Worm (Caenorhabditis elegans): ENCODE results near the gene T20B5.2.

Gene T20B5.2

DNA sequence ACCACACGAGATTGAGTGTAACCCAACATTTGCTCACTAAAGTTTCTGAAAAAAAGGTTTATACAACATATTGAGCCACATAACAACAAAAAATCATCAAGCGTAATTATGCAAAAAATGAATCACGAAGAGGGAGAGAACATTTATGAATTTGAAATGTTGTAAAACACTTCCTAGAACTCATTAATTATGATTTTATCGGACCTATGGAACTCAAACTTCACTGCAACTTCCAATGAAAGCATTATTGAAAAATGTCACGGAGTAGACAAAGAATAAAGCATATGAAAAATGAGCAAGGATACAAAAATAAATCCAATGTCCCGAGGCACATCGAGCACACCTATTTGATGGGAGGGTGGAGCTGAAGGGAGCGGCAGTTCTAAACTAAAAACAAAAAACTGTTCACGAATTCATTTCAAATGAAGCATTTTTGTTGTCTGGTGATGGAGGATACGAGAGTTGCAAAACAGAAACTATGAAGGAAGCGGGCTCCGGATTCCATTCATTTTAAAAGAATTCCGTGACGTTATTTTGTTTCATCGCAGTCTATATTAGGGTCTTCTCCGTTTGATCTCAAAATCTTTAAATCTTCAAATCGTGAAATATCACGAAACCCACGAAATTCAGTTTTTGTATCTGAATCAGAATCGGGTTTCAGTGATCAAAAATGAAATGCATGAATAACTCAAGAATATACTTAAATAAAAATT, 19.0 kb downstream of the T20B5.2 start, which contains the start of gene flp-20:
TSS of gene flp-20 (minus strand) at position 51 of the 713 bp plus-strand sequence.
- TF ChIP-seq snu-23 (GFP tag; optimal IDR thresholded peaks at IDR 0.05), result no peak
- no peak for TF ChIP-seq lsy-2 (tag; optimal IDR thresholded peaks at IDR 0.05)
- no peak for TF ChIP-seq nhr-11 (tag; optimal IDR thresholded peaks at IDR 0.05)
- no peak for TF ChIP-seq vab-15 (tag; optimal IDR thresholded peaks at IDR 0.05)
- no peak for TF ChIP-seq xbp-1 (tag; optimal IDR thresholded peaks at IDR 0.05)
- TF ChIP-seq nhr-77 (tag; optimal IDR thresholded peaks at IDR 0.05), result no peak
- TF ChIP-seq blmp-1 (tag; optimal IDR thresholded peaks at IDR 0.05), result no peak
- TF ChIP-seq ceh-63 (GFP tag; optimal IDR thresholded peaks at IDR 0.05), result no peak
- no peak for TF ChIP-seq dpl-1 (GFP tag; optimal IDR thresholded peaks at IDR 0.05)
- no peak for TF ChIP-seq lin-39 (tag; optimal IDR thresholded peaks at IDR 0.05)

DNA sequence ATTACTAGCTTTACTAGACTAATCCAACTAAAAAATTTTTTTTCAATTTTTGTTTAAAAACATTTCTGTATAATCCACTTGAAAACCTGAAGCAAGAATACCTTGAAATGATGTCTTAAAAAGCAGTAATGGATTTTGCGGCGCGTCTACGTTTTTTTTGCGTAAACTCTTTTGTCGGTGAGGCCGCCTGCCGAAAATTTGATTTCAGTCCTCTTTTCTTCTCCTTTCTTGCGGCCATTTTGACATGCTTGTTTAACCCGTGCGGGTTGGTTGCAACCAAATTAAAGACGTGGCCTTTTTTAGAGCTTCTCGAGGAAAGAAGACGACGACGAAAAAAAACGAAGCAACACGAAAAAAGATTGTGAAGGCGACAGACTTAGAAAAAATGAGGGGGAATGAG, 30.2 kb downstream of the T20B5.2 start:
- TF ChIP-seq irx-1 (tag; optimal IDR thresholded peaks at IDR 0.05) (no peak), ceh-8 (GFP tag; optimal IDR thresholded peaks at IDR 0.05) (peak; percentile 8), lin-14 (GFP tag; optimal IDR thresholded peaks at IDR 0.05) (peak; percentile 64), fkh-10 (GFP tag; optimal IDR thresholded peaks at IDR 0.05) (peak; percentile 80), nhr-76 (tag; optimal IDR thresholded peaks at IDR 0.05) (no peak), ces-1 (GFP tag; optimal IDR thresholded peaks at IDR 0.05) (peak; percentile 12), mef-2 (tag; optimal IDR thresholded peaks at IDR 0.05) (no peak)

DNA sequence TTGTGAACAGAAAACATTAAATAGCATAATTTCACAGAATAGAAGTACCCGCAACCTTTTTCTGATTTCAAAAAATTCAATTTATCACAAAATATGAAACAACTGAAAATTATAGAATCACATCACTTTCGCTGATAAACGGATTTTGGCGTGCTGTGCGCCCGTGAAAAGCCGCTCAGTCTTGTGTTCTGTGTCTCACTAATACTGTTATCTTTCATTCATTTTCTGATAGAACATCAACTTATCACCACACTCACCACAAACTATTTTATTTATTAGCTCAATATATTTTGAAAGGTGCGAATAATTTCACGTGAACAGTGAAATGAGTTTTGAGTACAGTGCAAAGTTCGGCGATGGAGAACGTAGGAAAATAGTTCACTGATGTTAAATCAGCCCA, 33.1 kb downstream of the T20B5.2 start:
- no peak for TF ChIP-seq fkh-10 (GFP tag; optimal IDR thresholded peaks at IDR 0.05)
- peak; percentile 14 for TF ChIP-seq nhr-90 (tag; optimal IDR thresholded peaks at IDR 0.05; ENCODE audit: poor library complexity)
- TF ChIP-seq elt-2 (tag; optimal IDR thresholded peaks at IDR 0.05), result peak; percentile 87

DNA sequence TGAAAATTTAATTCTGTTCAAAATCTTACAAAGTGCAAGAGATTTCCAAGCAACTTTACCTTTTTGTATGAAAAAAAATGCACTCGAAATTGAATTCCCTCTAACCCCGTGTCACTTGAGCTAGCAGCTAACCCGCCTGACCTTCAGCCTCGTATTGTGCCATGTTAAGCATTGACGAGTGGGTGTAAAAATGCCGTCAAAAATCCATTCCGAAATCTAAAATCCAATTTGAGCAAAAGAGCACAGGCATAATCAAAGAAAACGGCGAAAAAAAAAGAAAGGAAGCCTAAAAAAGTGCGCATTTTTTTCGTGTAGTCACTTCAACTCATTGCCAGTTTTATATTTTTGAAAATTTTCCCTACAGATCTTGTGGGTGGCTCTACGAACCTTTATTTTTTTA, 33.5 kb downstream of the T20B5.2 start, which contains the start of gene pkc-2:
TSS of gene pkc-2 (plus strand) at position 318 of the 400 bp plus-strand sequence.
- TF ChIP-seq pag-3 (tag; optimal IDR thresholded peaks at IDR 0.05; ENCODE audit: borderline replicate concordance, insufficient read depth), result no peak
- TF ChIP-seq fkh-10 (GFP tag; optimal IDR thresholded peaks at IDR 0.05), result peak; percentile 90
- no peak for TF ChIP-seq aly-2 (tag; optimal IDR thresholded peaks at IDR 0.05)
- TF ChIP-seq lin-13 (GFP tag; optimal IDR thresholded peaks at IDR 0.05), result no peak
- TF ChIP-seq efl-1 (optimal IDR thresholded peaks at IDR 0.05), result no peak
- peak in 1 of 2 experiments; percentile 57 for TF ChIP-seq efl-1 (GFP tag; optimal IDR thresholded peaks at IDR 0.05 in 1 of 2)
- no peak for TF ChIP-seq elt-3 (tag; optimal IDR thresholded peaks at IDR 0.05)
- TF ChIP-seq hlh-17 (GFP tag; optimal IDR thresholded peaks at IDR 0.05; ENCODE audit: borderline replicate concordance), result no peak
- TF ChIP-seq nhr-90 (tag; optimal IDR thresholded peaks at IDR 0.05; ENCODE audit: poor library complexity), result no peak

DNA sequence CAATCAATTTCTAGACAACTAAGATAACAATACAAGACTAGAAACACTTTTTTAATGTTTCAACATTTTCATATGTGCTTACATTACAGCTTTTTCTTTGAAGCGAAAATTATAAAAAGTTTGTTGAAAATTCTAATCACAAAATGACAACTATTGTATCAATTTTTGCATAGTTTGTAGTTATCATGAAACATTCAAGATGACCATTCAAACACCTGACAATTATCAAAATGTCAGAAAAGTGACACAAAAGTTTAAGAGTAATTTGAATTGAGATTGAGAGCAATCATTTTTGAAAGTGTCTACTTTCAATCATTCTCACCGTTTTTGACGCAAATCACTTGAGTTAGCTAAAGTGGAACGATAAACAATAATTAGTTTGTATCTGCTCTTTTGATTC, 39.0 kb downstream of the T20B5.2 start:
- no peak for TF ChIP-seq snu-23 (GFP tag; optimal IDR thresholded peaks at IDR 0.05)
- no peak for TF ChIP-seq elt-3 (tag; optimal IDR thresholded peaks at IDR 0.05)
- no peak for TF ChIP-seq hpl-2 (GFP tag; optimal IDR thresholded peaks at IDR 0.05)
- no peak for TF ChIP-seq ama-1 (optimal IDR thresholded peaks at IDR 0.05)
- TF ChIP-seq snpc-4 (tag; optimal IDR thresholded peaks at IDR 0.05), result no peak
- no peak for TF ChIP-seq lin-13 (GFP tag; optimal IDR thresholded peaks at IDR 0.05)
- no peak for TF ChIP-seq fkh-4 (tag; optimal IDR thresholded peaks at IDR 0.05; ENCODE audit: borderline replicate concordance)
- no peak for TF ChIP-seq nhr-47 (tag; optimal IDR thresholded peaks at IDR 0.05)

DNA sequence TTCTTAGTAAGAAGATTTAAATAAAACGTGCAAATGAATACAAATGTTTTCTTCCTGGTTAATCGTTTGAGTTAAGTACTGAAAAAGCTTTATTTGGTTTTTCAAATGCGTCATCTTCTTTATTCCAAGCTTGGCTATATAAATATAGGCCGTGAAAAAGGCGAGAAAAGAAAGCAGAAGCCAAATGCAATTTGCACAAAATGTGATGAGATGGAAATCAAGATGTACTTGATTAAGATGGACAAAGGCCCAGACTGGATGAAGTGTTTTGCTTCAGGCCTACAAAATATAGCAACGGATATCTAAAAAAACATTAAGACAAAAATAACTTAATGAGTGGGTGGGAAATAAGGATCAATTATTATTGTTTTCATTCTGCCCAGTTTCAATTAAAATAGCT, 41.3 kb downstream of the T20B5.2 start:
- TF ChIP-seq hlh-4 (tag; optimal IDR thresholded peaks at IDR 0.05), result no peak
- no peak for TF ChIP-seq hpl-2 (GFP tag; optimal IDR thresholded peaks at IDR 0.05)
- TF ChIP-seq ama-1 (optimal IDR thresholded peaks at IDR 0.05), result no peak
- TF ChIP-seq lin-13 (GFP tag; optimal IDR thresholded peaks at IDR 0.05), result no peak
- peak; percentile 1 for TF ChIP-seq fkh-10 (GFP tag; optimal IDR thresholded peaks at IDR 0.05)

Measured in whole organism, L1 larva.